Fruit fly (Drosophila melanogaster) whole organism, adult: ENCODE data around the gene CG7059.

Source experiments
- CG11617 ChIP-seq: fragments of 200-800 bp; sonication (Bioruptor generic); optimal IDR thresholded peaks from 2 replicates; lab custom pipeline; 2017; ENCODE audit warnings: mild to moderate bottlenecking, missing biosample characterization, missing genetic modification reagents, missing genetic modification characterization
- CG14711 ChIP-seq: fragments of 200-800 bp; sonication (Bioruptor generic); optimal IDR thresholded peaks from 2 replicates; lab custom pipeline; 2018; ENCODE audit warnings: missing biosample characterization, mild to moderate bottlenecking, missing genetic modification characterization, moderate library complexity
- CG1620 ChIP-seq: fragments of 200-800 bp; sonication (Bioruptor generic); optimal IDR thresholded peaks from 2 replicates; lab custom pipeline; 2016; ENCODE audit warnings: missing biosample characterization, missing genetic modification characterization
- CG5204 ChIP-seq: fragments of 200-800 bp; sonication (Bioruptor generic); optimal IDR thresholded peaks from 2 replicates; lab custom pipeline; 2016; ENCODE audit warnings: missing biosample characterization, missing genetic modification characterization
- CG7045 ChIP-seq: fragments of 200-800 bp; sonication (Bioruptor generic); optimal IDR thresholded peaks from 2 replicates; lab custom pipeline; 2017; ENCODE audit warnings: missing biosample characterization, mild to moderate bottlenecking, missing genetic modification characterization
- CG7101 ChIP-seq: fragments of 200-800 bp; sonication (Bioruptor generic); optimal IDR thresholded peaks from 2 replicates; lab custom pipeline; 2018; ENCODE audit warnings: missing biosample characterization, mild to moderate bottlenecking, missing genetic modification characterization, moderate library complexity
- Crg-1 ChIP-seq: fragments of 200-800 bp; sonication (Bioruptor generic); optimal IDR thresholded peaks from 2 replicates; lab custom pipeline; 2016; ENCODE audit warnings: missing biosample characterization, missing genetic modification characterization
- bab1 ChIP-seq: fragments of 200-800 bp; sonication (Bioruptor generic); optimal IDR thresholded peaks from 3 replicates; lab custom pipeline; 2019; ENCODE audit warnings: missing biosample characterization, mild to moderate bottlenecking, missing genetic modification characterization, moderate library complexity
- cic ChIP-seq: fragments of 200-800 bp; sonication (Bioruptor generic); optimal IDR thresholded peaks from 2 replicates; lab custom pipeline; 2017; ENCODE audit warnings: missing biosample characterization, mild to moderate bottlenecking, missing genetic modification characterization, moderate library complexity
- kay ChIP-seq: fragments of 200-800 bp; sonication (Bioruptor generic); peaks from one replicate; lab custom pipeline; 2016; ENCODE audit warnings: missing biosample characterization, missing genetic modification characterization, borderline replicate concordance
- ovo ChIP-seq: fragments of 200-800 bp; sonication (Bioruptor generic); optimal IDR thresholded peaks from 2 replicates; lab custom pipeline; 2016; ENCODE audit warnings: missing biosample characterization, missing genetic modification characterization

- TF ChIP-seq CG11617 (GFP tag; lab: Kevin White, UChicago) (no peak), Crg-1 (no peak), CG7045 (GFP tag; lab: Kevin White, UChicago) (no peak), CG14711 (tag; lab: Kevin White, UChicago) (no peak), bab1 (GFP tag; lab: Kevin White, UChicago) (no peak), CG7101 (tag; lab: Kevin White, UChicago) (no peak), kay (GFP tag; lab: Kevin White, UChicago) (no peak), ovo (GFP tag; lab: Kevin White, UChicago) (no peak), CG1620 (GFP tag; lab: Kevin White, UChicago) (no peak), CG5204 (no peak), cic (GFP tag; lab: Kevin White, UChicago) (no peak)
Measured at dm6 chr3R:22379942-22380341, 9.6 kb upstream of the CG7059 start, which contains the start of gene CG34149.
